Fruit fly (Drosophila melanogaster) whole organism, embryonic: ENCODE measurements around the gene CG9674.

Source experiments
- Antp ChIP-seq: fragments of 200-800 bp; sonication (Bioruptor generic); optimal IDR thresholded peaks from 3 replicates; lab custom pipeline; 2016; ENCODE audit warnings: missing biosample characterization, missing genetic modification characterization
- B-H1 ChIP-seq: fragments of 200-800 bp; sonication (Bioruptor generic); IDR thresholded peaks from 3 replicates; pipeline ENCODE4 v1.3.6; 2022; ENCODE audit warnings: missing biosample characterization, missing genetic modification characterization
- CG10321 ChIP-seq: fragments of 200-800 bp; sonication (Bioruptor generic); IDR thresholded peaks from 2 replicates; pipeline ENCODE4 v1.3.6; 2022; ENCODE audit warnings: missing biosample characterization, missing genetic modification characterization
- CG11696 ChIP-seq: fragments of 200-800 bp; sonication (Bioruptor generic); IDR thresholded peaks from 2 replicates; pipeline ENCODE4 v1.3.6; 2022; ENCODE audit warnings: missing biosample characterization, missing genetic modification characterization
- CG14710 ChIP-seq: fragments of 200-800 bp; sonication (Bioruptor generic); optimal IDR thresholded peaks from 3 replicates; lab custom pipeline; 2019; ENCODE audit warnings: missing biosample characterization, mild to moderate bottlenecking, missing genetic modification characterization, moderate library complexity
- CG15269 ChIP-seq: fragments of 200-800 bp; sonication (Bioruptor generic); optimal IDR thresholded peaks from 2 replicates; lab custom pipeline; 2018; ENCODE audit warnings: missing biosample characterization, mild to moderate bottlenecking, missing genetic modification characterization, moderate library complexity
- CG15514 ChIP-seq: fragments of 200-800 bp; sonication (Bioruptor generic); optimal IDR thresholded peaks from 3 replicates; lab custom pipeline; 2017; ENCODE audit warnings: missing biosample characterization, missing genetic modification characterization, mild to moderate bottlenecking, moderate library complexity, missing genetic modification reagents
- CG18262 ChIP-seq: fragments of 200-800 bp; optimal IDR thresholded peaks from 3 replicates; lab custom pipeline; 2019; ENCODE audit warnings: missing biosample characterization, mild to moderate bottlenecking, missing genetic modification characterization, moderate library complexity
- CG18599 ChIP-seq: fragments of 200-800 bp; sonication (Bioruptor generic); optimal IDR thresholded peaks from 3 replicates; lab custom pipeline; 2017; ENCODE audit warnings: missing biosample characterization, missing genetic modification characterization, mild to moderate bottlenecking, moderate library complexity, missing genetic modification reagents
- CG3065 ChIP-seq: fragments of 200-800 bp; sonication (Bioruptor generic); optimal IDR thresholded peaks from 2 replicates; lab custom pipeline; 2016; ENCODE audit warnings: missing biosample characterization, missing genetic modification characterization
- CG32772 ChIP-seq: fragments of 200-800 bp; sonication (Bioruptor generic); IDR thresholded peaks from 2 replicates; pipeline ENCODE4 v1.3.6; 2022; ENCODE audit warnings: missing biosample characterization, missing genetic modification characterization
- CG3838 ChIP-seq: fragments of 200-800 bp; sonication (Bioruptor generic); optimal IDR thresholded peaks from 3 replicates; lab custom pipeline; 2016; ENCODE audit warnings: missing biosample characterization, missing genetic modification characterization
- CG3847 ChIP-seq: fragments of 200-800 bp; sonication (Bioruptor generic); IDR thresholded peaks from 2 replicates; pipeline ENCODE4 v1.3.6; 2022; ENCODE audit warnings: missing biosample characterization, missing genetic modification characterization
- CG7372 ChIP-seq: fragments of 200-800 bp; sonication (Bioruptor generic); IDR thresholded peaks from 2 replicates; pipeline ENCODE4 v1.3.6; 2022; ENCODE audit warnings: missing biosample characterization, missing genetic modification characterization
- CG7928 ChIP-seq: fragments of 200-800 bp; sonication (Bioruptor generic); optimal IDR thresholded peaks from 2 replicates; lab custom pipeline; 2017; ENCODE audit warnings: missing biosample characterization, mild to moderate bottlenecking, missing genetic modification characterization
- CG8359 ChIP-seq: fragments of 200-800 bp; sonication (Bioruptor generic); optimal IDR thresholded peaks from 2 replicates; lab custom pipeline; 2017; ENCODE audit warnings: missing biosample characterization, mild to moderate bottlenecking, missing genetic modification characterization, borderline replicate concordance
- CG8765 ChIP-seq: fragments of 200-800 bp; sonication (Bioruptor generic); IDR thresholded peaks from 2 replicates; pipeline ENCODE4 v1.3.6; 2022; ENCODE audit warnings: missing biosample characterization, missing genetic modification characterization
- CG9609 ChIP-seq: fragments of 200-800 bp; sonication (Bioruptor generic); optimal IDR thresholded peaks from 3 replicates; lab custom pipeline; 2016; ENCODE audit warnings: missing biosample characterization, missing genetic modification characterization
- Dad ChIP-seq: fragments of 200-800 bp; sonication (Bioruptor generic); optimal IDR thresholded peaks from 3 replicates; lab custom pipeline; 2016; ENCODE audit warnings: missing biosample characterization, missing genetic modification characterization
- Dll ChIP-seq: fragments of 200-800 bp; sonication (Bioruptor generic); IDR thresholded peaks from 4 replicates; pipeline ENCODE4 v1.3.6; 2022; ENCODE audit warnings: missing biosample characterization, missing genetic modification characterization; ENCODE audit not compliant: partially characterized antibody
- HLH54F ChIP-seq: fragments of 200-800 bp; sonication (Bioruptor generic); optimal IDR thresholded peaks from 3 replicates; lab custom pipeline; 2016; ENCODE audit warnings: missing biosample characterization, missing genetic modification characterization
- Hr39 ChIP-seq: fragments of >200 bp; optimal IDR thresholded peaks from 2 replicates; lab custom pipeline; 2017
- Jarid2 ChIP-seq: fragments of 200-800 bp; sonication (Bioruptor generic); optimal IDR thresholded peaks from 3 replicates; lab custom pipeline; 2017; ENCODE audit warnings: mild to moderate bottlenecking, missing biosample characterization, missing genetic modification reagents, missing genetic modification characterization
- Lim3 ChIP-seq: fragments of 200-800 bp; sonication (Bioruptor generic); IDR thresholded peaks from 2 replicates; pipeline ENCODE4 v1.3.6; 2022; ENCODE audit warnings: missing biosample characterization, missing genetic modification characterization
- NC2β ChIP-seq: fragments of 200-800 bp; sonication (Bioruptor generic); optimal IDR thresholded peaks from 2 replicates; lab custom pipeline; 2016; ENCODE audit warnings: missing biosample characterization, missing genetic modification characterization
- NFAT ChIP-seq: fragments of 200-800 bp; sonication (Bioruptor generic); IDR thresholded peaks from 2 replicates; pipeline ENCODE4 v1.3.6; 2022; ENCODE audit warnings: missing biosample characterization, missing genetic modification characterization
- Nf-YC ChIP-seq: fragments of 200-800 bp; optimal IDR thresholded peaks from 3 replicates; lab custom pipeline; 2019; ENCODE audit warnings: missing biosample characterization, mild to moderate bottlenecking, missing genetic modification characterization, moderate library complexity
- Six4 ChIP-seq: fragments of 200-800 bp; sonication (Bioruptor generic); optimal IDR thresholded peaks from 2 replicates; lab custom pipeline; 2016; ENCODE audit warnings: missing biosample characterization, missing genetic modification characterization
- Spps ChIP-seq: fragments of 200-800 bp; sonication (Bioruptor generic); optimal IDR thresholded peaks from 2 replicates; lab custom pipeline; 2018; ENCODE audit warnings: missing biosample characterization, mild to moderate bottlenecking, missing genetic modification characterization
- Sry-β ChIP-seq: fragments of 200-800 bp; sonication (Bioruptor generic); optimal IDR thresholded peaks from 2 replicates; lab custom pipeline; 2018; ENCODE audit warnings: missing biosample characterization, mild to moderate bottlenecking, missing genetic modification characterization, moderate library complexity
- ab ChIP-seq: fragments of 200-800 bp; sonication (Bioruptor generic); optimal IDR thresholded peaks from 2 replicates; lab custom pipeline; 2016; ENCODE audit warnings: missing biosample characterization, missing genetic modification characterization
- aop ChIP-seq: fragments of 200-800 bp; sonication (Bioruptor generic); IDR thresholded peaks from 2 replicates; pipeline ENCODE4 v1.3.6; 2022; ENCODE audit warnings: missing biosample characterization, missing genetic modification characterization
- ara ChIP-seq: fragments of 200-800 bp; sonication (Bioruptor generic); IDR thresholded peaks from 2 replicates; pipeline ENCODE4 v1.3.6; 2022; ENCODE audit warnings: missing biosample characterization, missing genetic modification characterization
- br ChIP-seq: fragments of >200 bp; optimal IDR thresholded peaks from 2 replicates; lab custom pipeline; 2017
- chn ChIP-seq: fragments of 200-800 bp; sonication (Bioruptor generic); optimal IDR thresholded peaks from 2 replicates; lab custom pipeline; 2016; ENCODE audit warnings: missing biosample characterization, missing genetic modification characterization
- corto ChIP-seq: fragments of 200-800 bp; sonication (Bioruptor generic); optimal IDR thresholded peaks from 2 replicates; lab custom pipeline; 2016; ENCODE audit warnings: missing biosample characterization, mild to moderate bottlenecking, missing genetic modification characterization, moderate library complexity
- danr ChIP-seq: fragments of 200-800 bp; sonication (Bioruptor generic); IDR thresholded peaks from 2 replicates; pipeline ENCODE4 v1.3.6; 2022; ENCODE audit warnings: missing biosample characterization, missing genetic modification characterization
- disco-r ChIP-seq: fragments of 200-800 bp; sonication (Bioruptor generic); optimal IDR thresholded peaks from 2 replicates; lab custom pipeline; 2016; ENCODE audit warnings: missing biosample characterization, missing genetic modification characterization
- dmrt99B ChIP-seq: fragments of 200-800 bp; sonication (Bioruptor generic); optimal IDR thresholded peaks from 2 replicates; lab custom pipeline; 2018; ENCODE audit warnings: missing biosample characterization, mild to moderate bottlenecking, missing genetic modification characterization, moderate library complexity
- eyg ChIP-seq: fragments of 200-800 bp; sonication (Bioruptor generic); optimal IDR thresholded peaks from 3 replicates; lab custom pipeline; 2016; ENCODE audit warnings: missing biosample characterization, missing genetic modification characterization
- fu2 ChIP-seq: fragments of 200-800 bp; sonication (Bioruptor generic); optimal IDR thresholded peaks from 2 replicates; lab custom pipeline; 2016; ENCODE audit warnings: missing biosample characterization, missing genetic modification characterization
- gem ChIP-seq: fragments of 200-800 bp; sonication (Bioruptor generic); optimal IDR thresholded peaks from 2 replicates; lab custom pipeline; 2019; ENCODE audit warnings: missing biosample characterization, mild to moderate bottlenecking, missing genetic modification characterization, moderate library complexity
- gsb ChIP-seq: fragments of 200-800 bp; sonication (Bioruptor generic); IDR thresholded peaks from 2 replicates; pipeline ENCODE4 v1.3.6; 2022; ENCODE audit warnings: missing biosample characterization, missing genetic modification characterization
- insv ChIP-seq, 2 experiments: fragments of 200-800 bp; sonication (Bioruptor generic); optimal IDR thresholded peaks; 3 replicates each; lab custom pipeline; 2016 to 2018; ENCODE audit warnings: missing biosample characterization in 2 of 2, missing genetic modification characterization in 2 of 2
- pb ChIP-seq: fragments of 200-800 bp; sonication (Bioruptor generic); optimal IDR thresholded peaks from 3 replicates; lab custom pipeline; 2016; ENCODE audit warnings: missing biosample characterization, missing genetic modification characterization
- pzg ChIP-seq: fragments of 200-800 bp; sonication (Bioruptor generic); optimal IDR thresholded peaks from 3 replicates; lab custom pipeline; 2018; ENCODE audit warnings: missing biosample characterization, mild to moderate bottlenecking, missing genetic modification characterization, moderate library complexity
- sug ChIP-seq: fragments of 200-800 bp; optimal IDR thresholded peaks from 2 replicates; lab custom pipeline; 2019; ENCODE audit warnings: missing biosample characterization, mild to moderate bottlenecking, missing genetic modification characterization, moderate library complexity
- unpg ChIP-seq: fragments of 200-800 bp; sonication (Bioruptor generic); optimal IDR thresholded peaks from 3 replicates; lab custom pipeline; 2018; ENCODE audit warnings: missing biosample characterization, mild to moderate bottlenecking, missing genetic modification characterization, moderate library complexity
- wdn ChIP-seq: fragments of 200-800 bp; sonication (Bioruptor generic); IDR thresholded peaks from 2 replicates; pipeline ENCODE4 v1.3.6; 2022; ENCODE audit warnings: missing biosample characterization, missing genetic modification characterization
- wek ChIP-seq: fragments of 200-800 bp; sonication (Bioruptor generic); optimal IDR thresholded peaks from 3 replicates; lab custom pipeline; 2018; ENCODE audit warnings: missing biosample characterization, mild to moderate bottlenecking, missing genetic modification characterization, moderate library complexity
- yki ChIP-seq: fragments of >200 bp; optimal IDR thresholded peaks from 3 replicates; lab custom pipeline; 2018
- z ChIP-seq: fragments of 200-800 bp; sonication (Bioruptor generic); IDR thresholded peaks from 3 replicates; pipeline ENCODE4 v1.3.6; 2022; ENCODE audit warnings: missing biosample characterization, missing genetic modification characterization

CG9674 gene

DNA sequence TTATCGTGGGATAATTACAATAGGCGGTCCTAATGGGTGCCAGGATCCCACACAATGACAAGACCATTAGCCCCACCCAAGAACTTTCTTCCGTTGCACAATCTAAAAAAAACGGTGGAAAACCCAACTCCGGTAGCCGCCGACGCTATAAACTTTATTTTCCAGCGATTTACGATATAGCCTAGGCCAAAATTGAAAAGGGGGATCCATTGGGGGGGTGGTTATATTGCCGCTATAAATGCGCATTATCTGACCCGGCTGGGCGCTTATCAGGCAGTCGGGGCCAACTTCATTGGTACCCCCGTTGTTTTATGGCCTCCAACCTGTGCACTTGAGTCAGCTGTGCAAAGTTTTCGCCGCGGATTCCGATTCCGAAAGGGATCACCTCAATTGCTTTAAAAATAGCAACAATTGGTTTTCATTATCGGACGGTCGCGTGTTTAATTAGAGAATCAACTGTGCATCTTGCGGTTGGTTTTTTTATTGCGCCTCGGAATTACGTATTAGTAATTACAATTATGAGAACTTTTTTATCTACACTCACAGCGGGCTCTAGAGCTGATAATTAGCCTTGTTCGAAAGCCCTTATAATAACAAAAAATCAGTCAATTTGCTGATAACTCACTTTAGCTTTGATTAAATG lies 3.7 kb downstream of the CG9674 start (continued):
- TF ChIP-seq aop (GFP tag; lab: Robert Waterston, UW) (no peak), Lim3 (GFP tag; lab: Robert Waterston, UW) (no peak), wek (GFP tag; lab: Kevin White, UChicago) (peak; percentile 37), CG8765 (GFP tag; lab: Robert Waterston, UW) (no peak), Sry-β (GFP tag; lab: Kevin White, UChicago) (no peak), br (no peak), CG18262 (tag; lab: Kevin White, UChicago) (peak; percentile 38), pb (GFP tag; lab: Kevin White, UChicago) (no peak), CG7372 (GFP tag; lab: Robert Waterston, UW) (no peak), gsb (GFP tag; lab: Robert Waterston, UW) (peak; percentile 38; the same call in 1 of the 2 replicates), CG32772 (no peak), wdn (GFP tag; lab: Robert Waterston, UW) (no peak), HLH54F (GFP tag; lab: Kevin White, UChicago) (no peak), z (GFP tag; lab: Robert Waterston, UW) (no peak), unpg (peak; percentile 66), B-H1 (GFP tag; lab: Robert Waterston, UW) (no peak; the same call in 2 of the 3 replicates), ab (GFP tag; lab: Kevin White, UChicago) (no peak), Nf-YC (tag; lab: Kevin White, UChicago) (no peak), CG11696 (GFP tag; lab: Robert Waterston, UW) (peak; percentile 47; the same call in 1 of the 2 replicates), danr (GFP tag; lab: Robert Waterston, UW) (no peak), ara (0 out of 2 replicates have a peak, but pooled peaks have one; percentile 15), Jarid2 (peak; percentile 45), Dad (no peak), CG3838 (GFP tag; lab: Kevin White, UChicago) (no peak), CG7928 (no peak), CG3065 (GFP tag; lab: Kevin White, UChicago) (no peak), corto (GFP tag; lab: Kevin White, UChicago) (peak; percentile 63), CG8359 (GFP tag; lab: Kevin White, UChicago) (peak; percentile 41), Antp (GFP tag; lab: Kevin White, UChicago) (no peak), sug (tag; lab: Kevin White, UChicago) (peak; percentile 96), yki (lab: Kevin White, UChicago) (no peak), eyg (no peak), CG15269 (tag; lab: Kevin White, UChicago) (peak; percentile 40), Hr39 (no peak), disco-r (GFP tag; lab: Kevin White, UChicago) (no peak), pzg (GFP tag; lab: Kevin White, UChicago) (no peak), CG10321 (GFP tag; lab: Robert Waterston, UW) (no peak), insv (GFP tag; optimal IDR thresholded peaks at IDR 0.05; lab: Kevin White, UChicago) (no peak), NFAT (GFP tag; lab: Robert Waterston, UW) (no peak), CG18599 (peak; percentile 50), CG3847 (GFP tag; lab: Robert Waterston, UW) (peak; percentile 30; the same call in 1 of the 2 replicates), dmrt99B (tag; lab: Kevin White, UChicago) (peak; percentile 61), CG14710 (tag; lab: Kevin White, UChicago) (no peak), fu2 (GFP tag; lab: Kevin White, UChicago) (no peak), chn (GFP tag; lab: Kevin White, UChicago) (no peak), gem (tag; lab: Kevin White, UChicago) (peak; percentile 6), Spps (tag; lab: Kevin White, UChicago) (no peak), NC2β (no peak), Six4 (GFP tag; lab: Kevin White, UChicago) (no peak), CG9609 (no peak), CG15514 (peak; percentile 53), Dll (GFP tag; lab: Robert Waterston, UW) (no peak)
